Fruit fly (Drosophila melanogaster): ENCODE results near the gene esc.

Gene esc

dm6 chr2L:11870867-11871452, 41.8 kb upstream of the esc start (continued):
- TF ChIP-seq CG7368 (GFP tag; optimal IDR thresholded peaks at IDR 0.05) (no peak), fd85E (GFP tag; optimal IDR thresholded peaks at IDR 0.05) (no peak), CG6276 (GFP tag; optimal IDR thresholded peaks at IDR 0.05) (no peak), CG6792 (GFP tag; optimal IDR thresholded peaks at IDR 0.05) (peak; percentile 61), Eip78C (GFP tag) (peak; percentile 93), Sox102F (GFP tag; optimal IDR thresholded peaks at IDR 0.05) (peak; percentile 68), Smox (GFP tag; optimal IDR thresholded peaks at IDR 0.05) (peak; percentile 66), CG1621 (tag; optimal IDR thresholded peaks at IDR 0.05) (no peak), topi (GFP tag; optimal IDR thresholded peaks at IDR 0.05) (peak; percentile 74), CG11762 (GFP tag; optimal IDR thresholded peaks at IDR 0.05; ENCODE audit: insufficient read depth) (peak; percentile 16), Sox15 (GFP tag; optimal IDR thresholded peaks at IDR 0.05) (peak; percentile 24), cyc (GFP tag; optimal IDR thresholded peaks at IDR 0.05) (peak; percentile 57), Hr38 (GFP tag; optimal IDR thresholded peaks at IDR 0.05) (no peak), dac (GFP tag; optimal IDR thresholded peaks at IDR 0.05) (no peak), pdm3 (GFP tag; optimal IDR thresholded peaks at IDR 0.05) (peak; percentile 56), svp (GFP tag) (peak; percentile 83), net (GFP tag; optimal IDR thresholded peaks at IDR 0.05) (no peak), eg (GFP tag; IDR thresholded peaks at IDR 0.05) (no peak), Hr39 (GFP tag; optimal IDR thresholded peaks at IDR 0.05) (peak; percentile 51), Ets96B (tag; optimal IDR thresholded peaks at IDR 0.05) (peak; percentile 57), CG34406 (GFP tag; optimal IDR thresholded peaks at IDR 0.05) (peak; percentile 62), Ets21C (GFP tag; optimal IDR thresholded peaks at IDR 0.05) (peak; percentile 25), CG4318 (GFP tag; optimal IDR thresholded peaks at IDR 0.05) (no peak), CG10669 (GFP tag; optimal IDR thresholded peaks at IDR 0.05) (peak; percentile 39), Sox14 (GFP tag; optimal IDR thresholded peaks at IDR 0.05) (peak; percentile 45), CG6163 (GFP tag; IDR thresholded peaks at IDR 0.05) (no peak), Met (GFP tag; optimal IDR thresholded peaks at IDR 0.05) (peak; percentile 64), achi (GFP tag; optimal IDR thresholded peaks at IDR 0.05) (peak; percentile 52), CG8319 (GFP tag; optimal IDR thresholded peaks at IDR 0.05) (peak; percentile 25), CG16779 (tag; optimal IDR thresholded peaks at IDR 0.05) (no peak), vri (GFP tag; optimal IDR thresholded peaks at IDR 0.05) (no peak)

DNA sequence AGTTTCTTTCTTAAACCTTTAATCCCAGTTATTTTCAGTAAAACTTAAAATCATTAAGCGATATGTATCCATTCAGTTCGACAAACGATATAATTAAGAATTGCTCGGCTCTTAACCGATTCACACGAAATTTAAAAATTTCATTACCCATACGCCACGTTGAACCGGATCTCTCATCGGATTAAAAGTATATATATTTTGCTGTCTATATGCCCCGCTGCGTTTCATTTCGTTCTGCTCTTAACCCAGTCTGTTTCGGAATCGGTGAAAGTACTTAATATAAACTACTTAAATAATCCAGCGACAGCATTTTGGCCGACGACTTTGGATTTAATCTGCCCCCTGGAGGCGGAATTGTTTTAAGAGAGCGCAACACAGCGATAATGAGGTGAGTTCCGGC, 23.9 kb upstream of the esc start, which contains the start of gene CG42751:
Gene CG42751 (plus strand): TSS at position 301 of the 400 bp plus-strand sequence.
- no peak for TF ChIP-seq CG11902 (GFP tag; optimal IDR thresholded peaks at IDR 0.05)
- no peak for TF ChIP-seq CG11294 (GFP tag; IDR thresholded peaks at IDR 0.05)
- TF ChIP-seq Hr4 (GFP tag; optimal IDR thresholded peaks at IDR 0.05): no peak
- no peak for TF ChIP-seq lz (GFP tag; optimal IDR thresholded peaks at IDR 0.05)
- no peak for TF ChIP-seq Eip75B (GFP tag; optimal IDR thresholded peaks at IDR 0.05)
- TF ChIP-seq Sox14 (GFP tag; optimal IDR thresholded peaks at IDR 0.05): no peak
- no peak for TF ChIP-seq CG8119 (GFP tag; IDR thresholded peaks at IDR 0.05)
- no peak for TF ChIP-seq svp (GFP tag)
- TF ChIP-seq vri (GFP tag; optimal IDR thresholded peaks at IDR 0.05): no peak
- TF ChIP-seq Hr39 (GFP tag; optimal IDR thresholded peaks at IDR 0.05): no peak
- TF ChIP-seq fd85E (GFP tag; optimal IDR thresholded peaks at IDR 0.05): no peak
- TF ChIP-seq dsx (GFP tag; optimal IDR thresholded peaks at IDR 0.05; ENCODE audit: poor library complexity, severe bottlenecking): no peak
- no peak for TF ChIP-seq CG6854 (GFP tag; optimal IDR thresholded peaks at IDR 0.05)
- TF ChIP-seq dac (GFP tag; optimal IDR thresholded peaks at IDR 0.05): no peak

DNA sequence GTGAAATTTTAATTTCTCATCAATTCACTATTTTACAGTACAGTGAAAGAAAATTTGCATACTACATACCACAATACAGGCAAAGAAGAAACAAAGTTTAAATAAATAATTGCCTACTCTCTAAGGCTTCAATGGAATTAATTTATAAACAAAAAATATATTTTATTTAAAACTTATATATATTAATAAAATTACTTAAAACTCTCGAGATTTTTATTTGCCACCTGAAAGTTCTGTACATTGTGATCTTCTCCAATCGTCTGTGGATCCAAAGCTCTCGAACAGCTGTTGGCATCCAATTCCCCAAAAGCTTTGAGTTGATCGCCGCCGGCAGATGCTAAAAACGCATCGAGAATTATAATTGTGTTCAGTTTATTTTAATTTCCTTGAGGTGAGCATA, 20.5 kb upstream of the esc start, which contains the start of gene Mal-B2:
Gene Mal-B2 (plus strand): TSS at position 301 of the 400 bp plus-strand sequence.
- TF ChIP-seq pdm3 (GFP tag; optimal IDR thresholded peaks at IDR 0.05): no peak
- no peak for TF ChIP-seq eg (GFP tag; IDR thresholded peaks at IDR 0.05)
- no peak for TF ChIP-seq Ets96B (tag; optimal IDR thresholded peaks at IDR 0.05)
- TF ChIP-seq CG31627 (GFP tag; optimal IDR thresholded peaks at IDR 0.05): no peak
- no peak for TF ChIP-seq acj6 (GFP tag; optimal IDR thresholded peaks at IDR 0.05)
- no peak for TF ChIP-seq fd59A (GFP tag; optimal IDR thresholded peaks at IDR 0.05)
- TF ChIP-seq CG10631 (GFP tag; optimal IDR thresholded peaks at IDR 0.05): no peak
- TF ChIP-seq Eip78C (GFP tag): no peak
- no peak for TF ChIP-seq CG11902 (GFP tag; optimal IDR thresholded peaks at IDR 0.05)
